Worm (Caenorhabditis elegans): ENCODE results near the gene M106.8.

M106.8 gene

ce11 chrII:10852880-10853279, 9.5 kb upstream of the M106.8 start:
- TF ChIP-seq lin-39 (tag; optimal IDR thresholded peaks at IDR 0.05) (no peak), sea-2 (GFP tag; optimal IDR thresholded peaks at IDR 0.05) (no peak), nhr-25 (tag; optimal IDR thresholded peaks at IDR 0.05) (no peak), unc-39 (tag; optimal IDR thresholded peaks at IDR 0.05) (no peak), elt-3 (tag; optimal IDR thresholded peaks at IDR 0.05) (no peak)

- no peak for TF ChIP-seq ztf-11 (tag; optimal IDR thresholded peaks at IDR 0.05)
- TF ChIP-seq nhr-43 (tag; optimal IDR thresholded peaks at IDR 0.05; ENCODE audit: poor library complexity, severe bottlenecking) = peak; percentile 74
- peak; percentile 67 for TF ChIP-seq jun-1 (tag; optimal IDR thresholded peaks at IDR 0.05)
- TF ChIP-seq skn-1 (tag; optimal IDR thresholded peaks at IDR 0.05) = peak; percentile 51
- peak; percentile 60 for TF ChIP-seq pqm-1 (tag; optimal IDR thresholded peaks at IDR 0.05)
- peak; percentile 20 for TF ChIP-seq R02D3.7 (tag; optimal IDR thresholded peaks at IDR 0.05)
- peak; percentile 24 for TF ChIP-seq ztf-4 (tag; optimal IDR thresholded peaks at IDR 0.05)
- TF ChIP-seq aly-2 (tag; optimal IDR thresholded peaks at IDR 0.05) = no peak
- TF ChIP-seq nhr-67 (tag; optimal IDR thresholded peaks at IDR 0.05) = no peak
- peak; percentile 86 for TF ChIP-seq pha-4 (tag; optimal IDR thresholded peaks at IDR 0.05)
- no peak for TF ChIP-seq elt-3 (tag; optimal IDR thresholded peaks at IDR 0.05)
- TF ChIP-seq nhr-25 (tag; optimal IDR thresholded peaks at IDR 0.05) = peak; percentile 92
- peak; percentile 64 for TF ChIP-seq hmg-11 (tag; optimal IDR thresholded peaks at IDR 0.05)
- TF ChIP-seq egl-27 (tag; optimal IDR thresholded peaks at IDR 0.05) = peak; percentile 53
- peak; percentile 70 for TF ChIP-seq nhr-23 (tag; optimal IDR thresholded peaks at IDR 0.05)
- peak; percentile 83 for TF ChIP-seq elt-2 (tag; optimal IDR thresholded peaks at IDR 0.05)
- no peak for TF ChIP-seq ama-1 (optimal IDR thresholded peaks at IDR 0.05)
- TF ChIP-seq lsy-12 (tag; optimal IDR thresholded peaks at IDR 0.05) = peak; percentile 19
- no peak for TF ChIP-seq ceh-82 (tag; optimal IDR thresholded peaks at IDR 0.05)
- TF ChIP-seq zag-1 (tag; optimal IDR thresholded peaks at IDR 0.05) = no peak
- peak; percentile 98 for TF ChIP-seq unc-62 (GFP tag; optimal IDR thresholded peaks at IDR 0.05)
- TF ChIP-seq snpc-4 (tag; optimal IDR thresholded peaks at IDR 0.05) = peak; percentile 34
- peak; percentile 62 for TF ChIP-seq ceh-28 (tag; optimal IDR thresholded peaks at IDR 0.05)
- TF ChIP-seq egl-5 (tag; optimal IDR thresholded peaks at IDR 0.05) = peak; percentile 77
- TF ChIP-seq mdl-1 (tag; optimal IDR thresholded peaks at IDR 0.05) = peak; percentile 42
- TF ChIP-seq unc-39 (tag; optimal IDR thresholded peaks at IDR 0.05) = no peak
- TF ChIP-seq fkh-10 (GFP tag; optimal IDR thresholded peaks at IDR 0.05) = no peak
- TF ChIP-seq ZK546.5 (tag; optimal IDR thresholded peaks at IDR 0.05) = no peak
- TF ChIP-seq nhr-28 (tag; optimal IDR thresholded peaks at IDR 0.05) = no peak
- no peak for TF ChIP-seq daf-12 (tag; optimal IDR thresholded peaks at IDR 0.05)
- TF ChIP-seq lin-15B (tag; optimal IDR thresholded peaks at IDR 0.05) = peak; percentile 24
- peak; percentile 80 for TF ChIP-seq nfya-1 (tag; optimal IDR thresholded peaks at IDR 0.05; ENCODE audit: insufficient read depth)
- TF ChIP-seq nhr-77 (tag; optimal IDR thresholded peaks at IDR 0.05) = no peak
- no peak for TF ChIP-seq fkh-2 (tag; optimal IDR thresholded peaks at IDR 0.05)
- TF ChIP-seq lin-39 (tag; optimal IDR thresholded peaks at IDR 0.05) = peak; percentile 76
- peak; percentile 10 for TF ChIP-seq tbx-2 (tag; optimal IDR thresholded peaks at IDR 0.05)
- TF ChIP-seq elt-1 (tag; optimal IDR thresholded peaks at IDR 0.05) = peak; percentile 43
- no peak for TF ChIP-seq ceh-9 (tag; optimal IDR thresholded peaks at IDR 0.05)
These were observed 7.7 kb upstream of the M106.8 start for ce11 chrII:10851110-10851509.

- TF ChIP-seq ceh-28 (tag; optimal IDR thresholded peaks at IDR 0.05) = no peak
- TF ChIP-seq elt-2 (tag; optimal IDR thresholded peaks at IDR 0.05) = no peak
- no peak for TF ChIP-seq elt-3 (tag; optimal IDR thresholded peaks at IDR 0.05)
- TF ChIP-seq elt-1 (tag; optimal IDR thresholded peaks at IDR 0.05) = no peak
- no peak for TF ChIP-seq ceh-82 (tag; optimal IDR thresholded peaks at IDR 0.05)
- TF ChIP-seq ama-1 (optimal IDR thresholded peaks at IDR 0.05) = no peak
- no peak for TF ChIP-seq nhr-12 (tag; optimal IDR thresholded peaks at IDR 0.05)
- no peak for TF ChIP-seq nhr-23 (tag; optimal IDR thresholded peaks at IDR 0.05)
- no peak for TF ChIP-seq nhr-237 (tag; optimal IDR thresholded peaks at IDR 0.05)
- TF ChIP-seq snpc-4 (tag; optimal IDR thresholded peaks at IDR 0.05) = no peak
- TF ChIP-seq unc-62 (GFP tag; optimal IDR thresholded peaks at IDR 0.05) = no peak
- TF ChIP-seq nfya-1 (tag; optimal IDR thresholded peaks at IDR 0.05; ENCODE audit: insufficient read depth) = no peak
- TF ChIP-seq unc-39 (tag; optimal IDR thresholded peaks at IDR 0.05) = no peak
- TF ChIP-seq pha-4 (tag; optimal IDR thresholded peaks at IDR 0.05) = no peak
- no peak for TF ChIP-seq nhr-76 (tag; optimal IDR thresholded peaks at IDR 0.05)
- no peak for TF ChIP-seq mdl-1 (tag; optimal IDR thresholded peaks at IDR 0.05)
These were observed 6.5 kb upstream of the M106.8 start, which contains the start of gene M106.2 for ce11 chrII:10849903-10850302. TSS of gene M106.2 (minus strand) at chrII:10850003.

Data from whole organism, L3 larva.